Worm (Caenorhabditis elegans) whole organism, early embryonic: Measurements from ENCODE around the gene W06D11.3.

Source experiments
- F13C5.2 ChIP-seq: sonication (generic microtip); optimal IDR thresholded peaks from 2 replicates; lab custom pipeline; 2017; ENCODE audit warnings: mild to moderate bottlenecking, missing genetic modification characterization, inconsistent platforms, missing compliant biosample characterization
- ama-1 ChIP-seq: fragments of 150-350 bp; optimal IDR thresholded peaks from 2 replicates; lab custom pipeline; 2014
- ceh-36 ChIP-seq: sonication (generic microtip); optimal IDR thresholded peaks from 2 replicates; lab custom pipeline; 2016; ENCODE audit warnings: missing genetic modification characterization, inconsistent platforms, missing compliant biosample characterization
- hmbx-1 ChIP-seq: sonication (generic microtip); optimal IDR thresholded peaks from 2 replicates; lab custom pipeline; 2016; ENCODE audit warnings: mild to moderate bottlenecking, missing genetic modification characterization, missing compliant biosample characterization
- hmg-4 ChIP-seq: fragments of 200-800 bp; sonication (Bioruptor generic); optimal IDR thresholded peaks from 2 replicates; lab custom pipeline; 2018; ENCODE audit warnings: mild to moderate bottlenecking, missing genetic modification characterization, missing compliant biosample characterization
- hnd-1 ChIP-seq: sonication (generic microtip); optimal IDR thresholded peaks from 2 replicates; lab custom pipeline; 2016; ENCODE audit warnings: missing genetic modification characterization, missing compliant biosample characterization
- sea-1 ChIP-seq: fragments of 200-800 bp; sonication (Bioruptor generic); conservative IDR thresholded peaks from 2 replicates; pipeline ENCODE4 v1.3.6; 2022; ENCODE audit warnings: missing genetic modification characterization, missing compliant biosample characterization
- tbx-11 ChIP-seq: fragments of 200-800 bp; sonication (Bioruptor generic); IDR thresholded peaks from 2 replicates; pipeline ENCODE4 v1.3.6; 2022; ENCODE audit warnings: missing genetic modification characterization, missing compliant biosample characterization

DNA sequence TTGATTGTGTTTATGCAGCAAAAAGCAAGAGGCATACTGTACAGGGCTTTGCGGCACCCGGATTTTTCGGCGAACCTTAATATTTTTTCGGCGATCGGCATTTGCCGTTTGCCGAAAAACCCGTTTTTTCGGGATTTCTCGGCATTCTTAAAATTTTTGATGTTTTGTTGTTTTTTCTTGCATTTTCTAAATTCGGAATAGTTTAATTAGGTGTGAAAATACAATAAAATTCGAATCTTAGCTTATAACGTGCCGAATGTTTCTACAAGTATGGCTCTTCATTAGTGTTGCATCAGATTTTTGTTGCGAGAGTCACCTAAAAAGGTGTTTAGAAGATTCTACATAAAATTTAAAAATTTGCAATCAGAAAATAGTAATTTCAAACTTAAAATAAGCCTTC lies 22.9 kb upstream of the W06D11.3 start, which contains the start of gene C04B4.6:
- TF ChIP-seq hnd-1 (tag; lab: Kevin White, UChicago) (no peak), sea-1 (GFP tag; lab: Robert Waterston, UW) (no peak), hmg-4 (GFP tag; lab: Kevin White, UChicago) (no peak), hmbx-1 (no peak), ceh-36 (tag; lab: Kevin White, UChicago) (no peak), F13C5.2 (no peak), ama-1 (no peak), tbx-11 (GFP tag; lab: Robert Waterston, UW) (no peak)
